Worm (Caenorhabditis elegans) whole organism, midembryonic: ENCODE results near the gene Y53C12A.11.
A peak's percentile ranks its signal among the peaks of the same experiment; 100 is the strongest.

Source experiments
- T22C8.4 ChIP-seq: fragments of 200-800 bp; sonication (Bioruptor generic); IDR thresholded peaks from 2 replicates; pipeline ENCODE4 v1.3.6; 2022; ENCODE audit warnings: missing genetic modification characterization, missing compliant biosample characterization
- cog-1 ChIP-seq: sonication (generic microtip); optimal IDR thresholded peaks from 2 replicates; lab custom pipeline; 2016; ENCODE audit warnings: missing genetic modification characterization, missing compliant biosample characterization
- flt-1 ChIP-seq: fragments of 200-800 bp; sonication (Bioruptor generic); IDR thresholded peaks from 2 replicates; pipeline ENCODE4 v1.3.6; 2022; ENCODE audit warnings: missing genetic modification characterization, missing compliant biosample characterization
- klf-2 ChIP-seq: fragments of 200-800 bp; sonication (Bioruptor generic); conservative IDR thresholded peaks from 2 replicates; pipeline ENCODE4 v1.3.6; 2022; ENCODE audit warnings: missing genetic modification reagents, missing genetic modification characterization, missing compliant biosample characterization
- med-1 ChIP-seq: sonication (generic microtip); optimal IDR thresholded peaks from 2 replicates; lab custom pipeline; 2017; ENCODE audit warnings: missing genetic modification characterization, mild to moderate bottlenecking, missing compliant biosample characterization, antibody characterized with exemption, missing genetic modification reagents; ENCODE audit not compliant: insufficient read depth
- ref-1 ChIP-seq: fragments of 200-800 bp; sonication (Bioruptor generic); conservative IDR thresholded peaks from 2 replicates; pipeline ENCODE4 v1.3.6; 2022; ENCODE audit warnings: missing genetic modification reagents, missing genetic modification characterization, missing compliant biosample characterization
- tab-1 ChIP-seq: fragments of 200-800 bp; sonication (Bioruptor generic); IDR thresholded peaks from 2 replicates; pipeline ENCODE4 v1.3.6; 2022; ENCODE audit warnings: missing genetic modification characterization, missing compliant biosample characterization
- ztf-23 ChIP-seq: fragments of 200-800 bp; sonication (Bioruptor generic); IDR thresholded peaks from 2 replicates; pipeline ENCODE4 v1.3.6; 2022; ENCODE audit warnings: missing genetic modification reagents, missing genetic modification characterization, missing compliant biosample characterization
- ztf-29 ChIP-seq: fragments of 200-800 bp; sonication (Bioruptor generic); IDR thresholded peaks from 2 replicates; pipeline ENCODE4 v1.3.6; 2022; ENCODE audit warnings: missing genetic modification reagents, missing genetic modification characterization, missing compliant biosample characterization

Gene Y53C12A.11

DNA sequence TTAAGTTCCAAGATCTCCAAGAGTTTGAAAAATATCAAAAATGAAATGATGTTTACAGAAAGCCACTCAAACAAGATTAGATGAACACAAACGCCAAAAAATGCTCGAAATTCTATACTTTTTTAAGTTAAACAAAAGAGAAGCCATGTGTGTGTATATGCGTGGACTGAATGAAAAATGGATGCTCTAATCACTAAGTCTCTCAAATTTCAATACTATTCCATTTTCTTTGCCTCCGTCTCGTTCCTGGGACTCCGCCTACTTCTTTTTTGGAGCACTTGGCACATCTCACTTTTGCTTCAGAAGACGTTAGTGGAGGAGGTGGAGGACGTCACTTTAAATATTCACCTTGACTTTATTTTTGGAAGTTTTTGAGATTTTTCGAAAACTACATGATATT lies 38.7 kb downstream of the Y53C12A.11 start:
- no peak for TF ChIP-seq flt-1

ce11 chrII:9677470-9677869 lies 41.0 kb downstream of the Y53C12A.11 start:
- no peak for TF ChIP-seq flt-1
- no peak for TF ChIP-seq klf-2 (GFP tag; lab: Robert Waterston, UW)
- no peak for TF ChIP-seq ztf-23 (GFP tag; lab: Robert Waterston, UW)
- no peak for TF ChIP-seq cog-1 (tag; lab: Kevin White, UChicago)
- TF ChIP-seq T22C8.4, result no peak
- no peak for TF ChIP-seq ref-1
- no peak for TF ChIP-seq med-1 (GFP tag; lab: Kevin White, UChicago)
- TF ChIP-seq ztf-29 (GFP tag; lab: Robert Waterston, UW), result no peak
- no peak for TF ChIP-seq tab-1 (GFP tag; lab: Robert Waterston, UW)

ce11 chrII:9674678-9675077 lies 43.8 kb downstream of the Y53C12A.11 start, which contains the start of gene arc-1:
Gene arc-1, plus strand, starts transcription at chrII:9674978.
- TF ChIP-seq klf-2 (GFP tag; lab: Robert Waterston, UW) (no peak), ztf-29 (GFP tag; lab: Robert Waterston, UW) (no peak), T22C8.4 (no peak), med-1 (GFP tag; lab: Kevin White, UChicago) (no peak), tab-1 (GFP tag; lab: Robert Waterston, UW) (no peak)

- TF ChIP-seq klf-2 (GFP tag; lab: Robert Waterston, UW) (no peak), ztf-23 (GFP tag; lab: Robert Waterston, UW) (no peak), ref-1 (no peak), flt-1 (no peak)
Measured at ce11 chrII:9671308-9671707, 47.2 kb downstream of the Y53C12A.11 start, which contains the start of gene ZK1320.7. Gene ZK1320.7, plus strand, starts transcription at chrII:9671608.

DNA sequence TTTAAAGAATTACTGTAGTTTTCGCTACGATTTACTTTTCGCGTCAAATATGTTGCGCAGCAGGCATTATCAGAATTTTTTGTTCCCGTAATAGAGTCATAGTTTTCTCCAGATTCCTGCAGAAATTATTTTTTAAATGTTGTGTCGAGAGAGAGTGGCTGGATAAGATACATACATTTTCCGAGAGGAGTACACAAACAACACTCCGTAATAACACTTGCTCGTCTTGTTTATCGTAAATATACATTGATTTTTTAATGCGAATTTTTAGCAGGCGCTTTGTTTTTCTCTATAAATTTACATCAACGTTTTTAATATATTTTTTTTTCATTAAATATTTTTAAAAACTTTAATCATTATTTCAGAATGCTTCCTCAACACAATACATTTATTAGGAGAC lies 49.5 kb downstream of the Y53C12A.11 start, which contains the start of gene taf-8:
Gene taf-8, plus strand, starts transcription at position 360 of the 400 bp plus-strand sequence.
- TF ChIP-seq T22C8.4, result 0 out of 2 replicates have a peak, but pooled peaks have one; percentile 23
- no peak for TF ChIP-seq ref-1
